Fruit fly (Drosophila melanogaster) Kc167 (cell line): ENCODE data around the gene nst.

Experiments
- h ChIP-seq: fragments of >200 bp; optimal IDR thresholded peaks from 3 replicates; lab custom pipeline; 2018; ENCODE audit warnings: missing external identifiers
- insv ChIP-seq: fragments of >200 bp; optimal IDR thresholded peaks from 3 replicates; lab custom pipeline; 2018; ENCODE audit warnings: missing external identifiers
- psq ChIP-seq: fragments of >200 bp; optimal IDR thresholded peaks from 2 replicates; lab custom pipeline; 2017; ENCODE audit warnings: missing external identifiers

DNA sequence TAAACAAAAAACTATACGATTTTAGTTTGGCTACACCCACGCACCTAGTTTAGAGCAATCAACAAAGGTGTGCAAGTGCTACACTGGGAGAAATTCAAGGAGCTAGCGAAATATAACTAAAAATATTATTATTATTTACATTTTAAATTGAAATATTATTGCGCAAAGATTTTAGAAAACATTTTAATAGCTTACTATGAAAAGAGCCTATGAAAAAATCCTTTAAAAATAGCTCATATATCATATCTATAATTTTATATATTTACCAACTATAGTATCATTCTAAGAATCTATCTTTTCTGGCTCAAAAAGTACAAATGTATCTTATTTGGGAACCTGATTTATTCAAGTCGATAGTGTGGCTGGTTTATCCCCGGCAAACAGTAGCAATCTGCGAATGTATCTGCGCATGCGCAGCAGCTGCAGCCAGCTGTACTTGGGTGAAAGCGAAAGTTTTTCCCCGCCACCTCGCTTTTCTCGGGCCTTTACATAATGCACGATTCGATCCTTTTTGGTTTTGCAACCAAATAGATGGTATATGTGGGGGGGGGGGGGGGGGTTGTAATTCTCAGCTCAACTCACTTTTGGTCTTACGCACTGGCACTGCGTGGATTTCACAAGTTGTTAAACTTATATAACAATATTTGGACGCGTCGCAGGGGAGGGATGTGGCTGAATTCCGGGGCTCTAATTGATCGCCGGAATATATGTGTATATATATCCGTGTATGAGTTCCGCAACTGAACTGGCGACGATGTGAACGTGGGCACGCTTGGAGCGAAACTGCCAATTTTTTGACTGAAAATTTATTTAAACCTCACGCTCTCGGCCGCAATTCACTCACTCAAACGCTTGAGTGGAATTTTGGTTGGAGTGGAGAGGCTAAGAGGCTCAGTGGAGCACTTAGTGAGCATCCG is 33.3 kb downstream of the nst start, which contains the start of gene CG10657:
- TF ChIP-seq psq (lab: Kevin White, UChicago) = no peak
- no peak for TF ChIP-seq insv
- TF ChIP-seq h = no peak
